Worm (Caenorhabditis elegans): ENCODE results near the gene Y22D7AL.3.

Y22D7AL.3 gene

ce11 chrIII:1680996-1681395 is 39.7 kb downstream of the Y22D7AL.3 start (continued):
- TF ChIP-seq grh-1 (GFP tag; IDR thresholded peaks at IDR 0.05) (peak; percentile 98), nhr-47 (tag; optimal IDR thresholded peaks at IDR 0.05) (peak; percentile 78), nhr-77 (tag; optimal IDR thresholded peaks at IDR 0.05) (no peak), egl-27 (tag; optimal IDR thresholded peaks at IDR 0.05) (peak in 1 of 2 experiments; percentile 11), dpl-1 (GFP tag; optimal IDR thresholded peaks at IDR 0.05) (peak; percentile 1 to 63 (median 35)), swsn-7 (tag; optimal IDR thresholded peaks at IDR 0.05) (peak; percentile 84), vab-15 (tag; optimal IDR thresholded peaks at IDR 0.05) (peak; percentile 56), elt-3 (tag; optimal IDR thresholded peaks at IDR 0.05) (peak in 4 of 6 experiments; percentile 59 to 98 (median 88)), ztf-11 (tag; optimal IDR thresholded peaks at IDR 0.05) (peak in 1 of 2 experiments; percentile 1), pag-3 (tag; optimal IDR thresholded peaks at IDR 0.05; ENCODE audit: borderline replicate concordance, insufficient read depth) (no peak), mdl-1 (tag; optimal IDR thresholded peaks at IDR 0.05) (peak in 1 of 2 experiments; percentile 89), nhr-71 (tag; optimal IDR thresholded peaks at IDR 0.05) (peak; percentile 92), sox-4 (tag; optimal IDR thresholded peaks at IDR 0.05) (no peak), hpl-2 (GFP tag; optimal IDR thresholded peaks at IDR 0.05) (peak; percentile 22), nhr-76 (tag; optimal IDR thresholded peaks at IDR 0.05) (no peak), ceh-88 (GFP tag; IDR thresholded peaks at IDR 0.05) (no peak), C04F5.9 (tag; optimal IDR thresholded peaks at IDR 0.05) (no peak), unc-30 (tag; optimal IDR thresholded peaks at IDR 0.05) (no peak), pax-3 (tag; optimal IDR thresholded peaks at IDR 0.05) (no peak), nhr-90 (tag; optimal IDR thresholded peaks at IDR 0.05; ENCODE audit: poor library complexity) (peak; percentile 94), zag-1 (tag; optimal IDR thresholded peaks at IDR 0.05) (no peak), nhr-85 (tag) (peak; percentile 99), nhr-237 (tag; optimal IDR thresholded peaks at IDR 0.05) (peak; percentile 30), fkh-4 (tag; optimal IDR thresholded peaks at IDR 0.05; ENCODE audit: borderline replicate concordance) (no peak), unc-98 (GFP tag; IDR thresholded peaks at IDR 0.05) (no peak; the same call in 1 of the 2 replicates), lin-35 (GFP tag; optimal IDR thresholded peaks at IDR 0.05) (peak; percentile 23 to 86), F16B12.6 (tag; optimal IDR thresholded peaks at IDR 0.05) (no peak), egl-13 (tag; optimal IDR thresholded peaks at IDR 0.05) (peak; percentile 53), lin-39 (tag; optimal IDR thresholded peaks at IDR 0.05) (peak; percentile 76), snpc-4 (tag; optimal IDR thresholded peaks at IDR 0.05) (no peak), ets-5 (GFP tag; IDR thresholded peaks at IDR 0.05) (no peak), Y116A8C.19 (tag; optimal IDR thresholded peaks at IDR 0.05; ENCODE audit: borderline replicate concordance) (no peak), fkh-8 (tag; optimal IDR thresholded peaks at IDR 0.05) (peak; percentile 43), rnt-1 (tag; optimal IDR thresholded peaks at IDR 0.05) (peak; percentile 90), unc-86 (tag; optimal IDR thresholded peaks at IDR 0.05) (no peak), ceh-90 (tag; optimal IDR thresholded peaks at IDR 0.05) (no peak)

- no peak for TF ChIP-seq pqm-1 (tag; optimal IDR thresholded peaks at IDR 0.05)
- TF ChIP-seq ceh-8 (GFP tag; optimal IDR thresholded peaks at IDR 0.05) = no peak
- TF ChIP-seq nhr-19 (GFP tag; conservative IDR thresholded peaks at IDR 0.05) = peak; percentile 66
- no peak for TF ChIP-seq fkh-4 (tag; optimal IDR thresholded peaks at IDR 0.05; ENCODE audit: borderline replicate concordance)
- TF ChIP-seq egl-27 (tag; optimal IDR thresholded peaks at IDR 0.05) = no peak
- no peak for TF ChIP-seq ceh-82 (tag; optimal IDR thresholded peaks at IDR 0.05)
- no peak for TF ChIP-seq tlp-1 (tag; optimal IDR thresholded peaks at IDR 0.05)
- peak; percentile 7 to 23 (median 22) for TF ChIP-seq dpl-1 (GFP tag; optimal IDR thresholded peaks at IDR 0.05)
- TF ChIP-seq nhr-85 (tag) = peak; percentile 64
- no peak for TF ChIP-seq hlh-4 (tag; optimal IDR thresholded peaks at IDR 0.05)
- peak; percentile 26 for TF ChIP-seq skn-1 (tag; optimal IDR thresholded peaks at IDR 0.05)
- 0 out of 2 replicates have a peak, but pooled peaks have one; percentile 16 for TF ChIP-seq mab-9 (GFP tag; IDR thresholded peaks at IDR 0.05)
- TF ChIP-seq elt-2 (tag; optimal IDR thresholded peaks at IDR 0.05) = peak; percentile 61
- TF ChIP-seq rnt-1 (tag; optimal IDR thresholded peaks at IDR 0.05) = peak; percentile 80
- peak; percentile 85 for TF ChIP-seq nhr-71 (tag; optimal IDR thresholded peaks at IDR 0.05)
- no peak for TF ChIP-seq nhr-84 (tag; optimal IDR thresholded peaks at IDR 0.05)
- peak in 1 of 2 experiments; percentile 41 for TF ChIP-seq lsy-2 (tag; optimal IDR thresholded peaks at IDR 0.05)
- peak; percentile 49 for TF ChIP-seq lin-13 (GFP tag; optimal IDR thresholded peaks at IDR 0.05)
- peak; percentile 20 for TF ChIP-seq lir-3 (tag; optimal IDR thresholded peaks at IDR 0.05; ENCODE audit: poor library complexity)
- TF ChIP-seq unc-98 (GFP tag; IDR thresholded peaks at IDR 0.05) = no peak
- peak; percentile 72 for TF ChIP-seq nhr-20 (tag; optimal IDR thresholded peaks at IDR 0.05)
- TF ChIP-seq efl-1 (optimal IDR thresholded peaks at IDR 0.05) = peak; percentile 25 to 46
- TF ChIP-seq efl-1 (GFP tag; optimal IDR thresholded peaks at IDR 0.05 in 1 of 2) = peak in 1 of 2 experiments; percentile 78
These were observed 41.0 kb downstream of the Y22D7AL.3 start for ce11 chrIII:1682262-1682661.

Data from whole organism, L1 larva.